Fruit fly (Drosophila melanogaster) Kc167 (cell line): ENCODE data around the gene RluA-1.

Experiments used
- Sin3A ChIP-seq: fragments of >200 bp; optimal IDR thresholded peaks from 2 replicates; lab custom pipeline; 2018; ENCODE audit warnings: missing external identifiers
- h ChIP-seq: fragments of >200 bp; optimal IDR thresholded peaks from 3 replicates; lab custom pipeline; 2018; ENCODE audit warnings: missing external identifiers
- insv ChIP-seq: fragments of >200 bp; optimal IDR thresholded peaks from 3 replicates; lab custom pipeline; 2018; ENCODE audit warnings: missing external identifiers
- psq ChIP-seq: fragments of >200 bp; optimal IDR thresholded peaks from 2 replicates; lab custom pipeline; 2017; ENCODE audit warnings: missing external identifiers
- ttk ChIP-seq: sonication (Bioruptor generic); optimal IDR thresholded peaks from 2 replicates; lab custom pipeline; 2017; ENCODE audit warnings: missing external identifiers

DNA sequence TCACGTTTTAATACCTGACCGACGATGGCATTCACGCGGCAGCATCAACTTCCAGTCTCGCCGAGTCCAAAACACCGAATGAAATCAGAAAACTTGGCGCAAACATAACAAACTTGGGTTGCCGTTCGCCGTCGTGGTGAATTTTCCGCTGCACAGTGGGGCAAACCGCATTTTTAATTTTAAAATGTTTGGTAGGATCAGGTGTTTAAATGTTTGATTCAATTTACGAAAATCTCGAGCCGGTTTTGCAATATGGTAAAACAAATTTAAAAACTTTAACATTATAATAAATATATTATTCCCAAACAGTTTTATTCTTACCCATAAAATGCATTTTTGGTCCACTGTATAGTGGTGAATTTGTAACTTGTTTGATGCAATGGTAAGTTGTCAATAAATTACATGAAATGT lies at the start of gene RluA-1:
- TF ChIP-seq psq (no peak), insv (lab: Kevin White, UChicago) (no peak), h (lab: Kevin White, UChicago) (no peak), Sin3A (lab: Kevin White, UChicago) (no peak), ttk (no peak)
